Worm (Caenorhabditis elegans): ENCODE data around the gene amt-1.

DNA sequence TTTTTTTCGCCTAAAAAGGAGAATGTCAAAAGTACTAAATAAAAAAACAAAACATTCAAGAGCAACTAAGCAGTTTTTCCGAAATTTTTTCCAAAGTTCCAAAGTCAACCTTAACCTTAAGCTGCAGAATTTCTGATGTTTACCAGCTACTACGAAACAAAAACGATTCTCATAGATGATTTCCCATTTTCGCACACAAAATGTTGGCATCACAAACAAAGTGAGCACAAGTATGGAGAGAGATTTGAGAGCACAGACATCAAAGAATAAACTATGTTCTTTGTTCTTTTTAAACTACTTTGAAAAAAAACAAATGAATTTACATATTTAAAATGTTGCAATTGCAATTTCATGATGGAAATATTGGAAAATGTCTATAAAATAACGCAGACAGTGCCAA, 47.9 kb upstream of the amt-1 start:
- TF ChIP-seq unc-62 (GFP tag; optimal IDR thresholded peaks at IDR 0.05), result no peak
- TF ChIP-seq fkh-10 (GFP tag; optimal IDR thresholded peaks at IDR 0.05), result no peak
- TF ChIP-seq sup-37 (GFP tag; optimal IDR thresholded peaks at IDR 0.05), result no peak
- TF ChIP-seq aly-2 (tag; optimal IDR thresholded peaks at IDR 0.05), result no peak
- TF ChIP-seq alr-1 (tag; optimal IDR thresholded peaks at IDR 0.05; ENCODE audit: borderline replicate concordance), result no peak
- TF ChIP-seq ceh-90 (tag; optimal IDR thresholded peaks at IDR 0.05), result no peak
- TF ChIP-seq lin-15B (tag; optimal IDR thresholded peaks at IDR 0.05), result no peak
- no peak for TF ChIP-seq fos-1 (tag; optimal IDR thresholded peaks at IDR 0.05)
- no peak for TF ChIP-seq C34B4.2 (tag; optimal IDR thresholded peaks at IDR 0.05)

All from whole organism, L1 larva.